Fruit fly (Drosophila melanogaster) whole organism: ENCODE results near the gene Prosalpha4.

Experiments
- Dll ChIP-seq: fragments of >200 bp; optimal IDR thresholded peaks from 2 replicates; lab custom pipeline; 2017
- pan ChIP-seq: fragments of >200 bp; optimal IDR thresholded peaks from 2 replicates; lab custom pipeline; 2017
- psq ChIP-seq: fragments of >200 bp; optimal IDR thresholded peaks from 2 replicates; lab custom pipeline; 2017

DNA sequence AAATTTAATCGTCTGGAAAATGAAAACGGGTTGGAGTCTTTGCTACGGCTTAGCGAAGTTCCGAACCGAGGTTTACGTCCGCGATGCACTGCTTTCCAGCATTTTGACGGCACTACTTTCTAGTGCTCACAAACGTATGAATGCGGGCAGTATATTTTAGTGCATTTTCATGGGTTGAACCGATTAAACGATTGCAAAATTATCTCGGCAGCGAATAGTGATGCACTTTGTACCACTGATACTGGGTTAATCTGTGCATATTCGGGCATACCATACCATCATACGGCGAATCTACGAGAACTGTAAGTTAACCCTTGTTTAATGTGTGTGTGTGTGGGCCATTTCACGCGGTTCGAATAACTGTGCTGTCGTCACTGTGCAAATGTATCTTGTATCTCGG lies 5.3 kb upstream of the Prosalpha4 start, which contains the start of gene Mfe2:
- TF ChIP-seq psq (no peak), pan (lab: Kevin White, UChicago) (no peak), Dll (no peak)
